Worm (Caenorhabditis elegans) whole organism, mixed stage, embryonic: Measurements from ENCODE around the gene T16G1.4.

Source experiments
- blmp-1 ChIP-seq: fragments of 150-350 bp; optimal IDR thresholded peaks from 2 replicates; lab custom pipeline; 2014; ENCODE audit warnings: missing biosample characterization, missing genetic modification characterization
- ceh-83 ChIP-seq: fragments of 200-800 bp; sonication (Bioruptor generic); optimal IDR thresholded peaks from 2 replicates; lab custom pipeline; 2018; ENCODE audit warnings: mild to moderate bottlenecking, missing genetic modification characterization, missing compliant biosample characterization
- hlh-1 ChIP-seq: fragments of 150-350 bp; optimal IDR thresholded peaks from 2 replicates; lab custom pipeline; 2014; ENCODE audit warnings: missing biosample characterization, missing genetic modification reagents, missing genetic modification characterization
- lin-13 ChIP-seq: fragments of 150-350 bp; optimal IDR thresholded peaks from 2 replicates; lab custom pipeline; 2014; ENCODE audit warnings: missing biosample characterization, missing genetic modification characterization
- lsy-2 ChIP-seq: fragments of 150-350 bp; optimal IDR thresholded peaks from 2 replicates; lab custom pipeline; 2014; ENCODE audit warnings: missing biosample characterization, missing genetic modification characterization
- nhr-12 ChIP-seq: fragments of 150-350 bp; optimal IDR thresholded peaks from 2 replicates; lab custom pipeline; 2014; ENCODE audit warnings: missing biosample characterization, missing genetic modification characterization
- nhr-28 ChIP-seq: fragments of 150-350 bp; optimal IDR thresholded peaks from 2 replicates; lab custom pipeline; 2014; ENCODE audit warnings: missing biosample characterization, missing genetic modification characterization
- unc-120 ChIP-seq: sonication (generic microtip); optimal IDR thresholded peaks from 2 replicates; lab custom pipeline; 2017; ENCODE audit warnings: missing genetic modification characterization, missing compliant biosample characterization; ENCODE audit not compliant: poor library complexity, severe bottlenecking
- unc-39 ChIP-seq: fragments of 150-350 bp; optimal IDR thresholded peaks from 2 replicates; lab custom pipeline; 2014; ENCODE audit warnings: missing biosample characterization, missing genetic modification characterization
- ztf-11 ChIP-seq: fragments of 150-350 bp; optimal IDR thresholded peaks from 2 replicates; lab custom pipeline; 2014; ENCODE audit warnings: missing biosample characterization, missing genetic modification characterization

ce11 chrV:12963192-12963591, 21.5 kb upstream of the T16G1.4 start, which contains the start of gene hrg-9:
- TF ChIP-seq hlh-1 (tag; lab: Kevin White, UChicago) (no peak), unc-39 (no peak), unc-120 (tag; lab: Kevin White, UChicago) (no peak), ztf-11 (tag; lab: Kevin White, UChicago) (no peak), nhr-12 (tag; lab: Kevin White, UChicago) (no peak), lin-13 (tag; lab: Kevin White, UChicago) (no peak), nhr-28 (tag; lab: Kevin White, UChicago) (no peak), blmp-1 (tag; lab: Kevin White, UChicago) (no peak), lsy-2 (no peak), ceh-83 (GFP tag; lab: Kevin White, UChicago) (no peak)
